Worm (Caenorhabditis elegans): ENCODE data around the gene msp-31.
"Not testable (repeated sequence)": the region's sequence is repeated elsewhere in the genome, so short reads cannot be mapped to it uniquely, and the experiment has no call there.

The msp-31 gene

ce11 chrII:4902035-4902434, 14.3 kb downstream of the msp-31 start, which contains the start of gene R05F9.9 (continued):
- peak; percentile 86 for TF ChIP-seq Y53G8AR.9 (GFP tag; conservative IDR thresholded peaks at IDR 0.05)
- peak; percentile 52 for TF ChIP-seq nfyb-1 (GFP tag; IDR thresholded peaks at IDR 0.05)
- 0 out of 2 replicates have a peak, but pooled peaks have one; percentile 15 for TF ChIP-seq F39B2.1 (GFP tag; IDR thresholded peaks at IDR 0.05)
- TF ChIP-seq xnd-1 (tag; optimal IDR thresholded peaks at IDR 0.05): no peak
- TF ChIP-seq madf-10 (tag; optimal IDR thresholded peaks at IDR 0.05): peak; percentile 21
- TF ChIP-seq lin-35 (GFP tag; optimal IDR thresholded peaks at IDR 0.05): peak in 1 of 3 experiments; percentile 58
- peak; percentile 62; the same call in 1 of the 2 replicates for TF ChIP-seq Y95B8A.8 (GFP tag; IDR thresholded peaks at IDR 0.05)
- TF ChIP-seq ceh-79 (tag; optimal IDR thresholded peaks at IDR 0.05): peak; percentile 12
- TF ChIP-seq ceh-40 (GFP tag; IDR thresholded peaks at IDR 0.05): no peak
- TF ChIP-seq hrde-1 (tag; optimal IDR thresholded peaks at IDR 0.05; ENCODE audit: borderline replicate concordance): no peak
- no peak for TF ChIP-seq ceh-91 (GFP tag; IDR thresholded peaks at IDR 0.05)
- no peak for TF ChIP-seq ztf-25 (GFP tag; IDR thresholded peaks at IDR 0.05)
- TF ChIP-seq tbp1 (GFP tag; optimal IDR thresholded peaks at IDR 0.05): peak; percentile 43
- TF ChIP-seq ccch-3 (GFP tag; optimal IDR thresholded peaks at IDR 0.05): no peak
- peak; percentile 59 for TF ChIP-seq lin-54 (GFP tag; optimal IDR thresholded peaks at IDR 0.05)
- TF ChIP-seq ekl-4 (GFP tag; IDR thresholded peaks at IDR 0.05): peak; percentile 50
- TF ChIP-seq madf-3 (GFP tag; IDR thresholded peaks at IDR 0.05): 0 out of 2 replicates have a peak, but pooled peaks have one; percentile 1
- TF ChIP-seq attf-5 (GFP tag; optimal IDR thresholded peaks at IDR 0.05): peak; percentile 31
- TF ChIP-seq nhr-80 (tag; optimal IDR thresholded peaks at IDR 0.05): peak; percentile 17
- peak; percentile 52; the same call in 1 of the 2 replicates for TF ChIP-seq mcd-1 (GFP tag; IDR thresholded peaks at IDR 0.05)

ce11 chrII:4898529-4898928, 17.8 kb downstream of the msp-31 start, which contains the start of gene msp-32:
Gene msp-32 (plus strand): TSS chrII:4898829.
- TF ChIP-seq lsl-1 (GFP tag; optimal IDR thresholded peaks at IDR 0.05); F49E8.2 (tag; optimal IDR thresholded peaks at IDR 0.05; ENCODE audit: insufficient read depth); xnd-1 (tag; optimal IDR thresholded peaks at IDR 0.05): not testable (repeated sequence)

- TF ChIP-seq attf-5 (GFP tag; optimal IDR thresholded peaks at IDR 0.05) (no peak), bed-1 (GFP tag; IDR thresholded peaks at IDR 0.05) (no peak), ama-1 (optimal IDR thresholded peaks at IDR 0.05) (no peak), ama-1 (GFP tag; optimal IDR thresholded peaks at IDR 0.05) (no peak), mcd-1 (GFP tag; IDR thresholded peaks at IDR 0.05) (no peak), dox-1 (GFP tag; IDR thresholded peaks at IDR 0.05) (no peak), nhr-120 (GFP tag; IDR thresholded peaks at IDR 0.05) (0 out of 2 replicates have a peak, but pooled peaks have one; percentile 66)
These were observed 23.8 kb downstream of the msp-31 start, which contains the start of gene msp-33 for ce11 chrII:4892594-4892993. Gene msp-33 (minus strand): TSS chrII:4892694.

ce11 chrII:4891012-4891775, 25.2 kb downstream of the msp-31 start, which contains the start of gene gst-9:
Gene gst-9 (plus strand): TSS chrII:4891585.
- TF ChIP-seq Y53G8AR.9 (GFP tag; conservative IDR thresholded peaks at IDR 0.05): peak; percentile 83
- TF ChIP-seq ceh-79 (tag; optimal IDR thresholded peaks at IDR 0.05): peak; percentile 55
- no peak for TF ChIP-seq F57A8.1 (GFP tag; optimal IDR thresholded peaks at IDR 0.05)
- no peak for TF ChIP-seq nhr-120 (GFP tag; IDR thresholded peaks at IDR 0.05)
- peak in 1 of 3 experiments; percentile 49 for TF ChIP-seq lin-35 (GFP tag; optimal IDR thresholded peaks at IDR 0.05)
- no peak for TF ChIP-seq akir-1 (GFP tag; optimal IDR thresholded peaks at IDR 0.05)
- no peak for TF ChIP-seq attf-3 (GFP tag; conservative IDR thresholded peaks at IDR 0.05)
- TF ChIP-seq snpc-1.1 (tag; optimal IDR thresholded peaks at IDR 0.05; ENCODE audit: insufficient read depth): no peak
- TF ChIP-seq F49E8.2 (tag; optimal IDR thresholded peaks at IDR 0.05; ENCODE audit: insufficient read depth): no peak
- TF ChIP-seq C06A6.2 (GFP tag; conservative IDR thresholded peaks at IDR 0.05): no peak; the same call in 1 of the 2 replicates
- TF ChIP-seq egl-44 (GFP tag; IDR thresholded peaks at IDR 0.05): no peak
- TF ChIP-seq ztf-3 (GFP tag; optimal IDR thresholded peaks at IDR 0.05): no peak
- peak; percentile 36 for TF ChIP-seq nhr-90 (tag; optimal IDR thresholded peaks at IDR 0.05)
- TF ChIP-seq hlh-26 (GFP tag; conservative IDR thresholded peaks at IDR 0.05): no peak
- no peak for TF ChIP-seq rpc-1 (optimal IDR thresholded peaks at IDR 0.05)
- no peak for TF ChIP-seq rpc-1 (tag; optimal IDR thresholded peaks at IDR 0.05)
- no peak for TF ChIP-seq ceh-58 (GFP tag; IDR thresholded peaks at IDR 0.05)
- no peak for TF ChIP-seq attf-6 (GFP tag; IDR thresholded peaks at IDR 0.05)
- peak; percentile 14 for TF ChIP-seq gei-17 (GFP tag; optimal IDR thresholded peaks at IDR 0.05)
- no peak for TF ChIP-seq madf-8 (GFP tag; conservative IDR thresholded peaks at IDR 0.05)
